Worm (Caenorhabditis elegans): ENCODE data around the gene ugt-13.
"Not testable (repeated sequence)": the region's sequence is repeated elsewhere in the genome, so short reads cannot be mapped to it uniquely, and the experiment has no call there.

ugt-13 gene

DNA sequence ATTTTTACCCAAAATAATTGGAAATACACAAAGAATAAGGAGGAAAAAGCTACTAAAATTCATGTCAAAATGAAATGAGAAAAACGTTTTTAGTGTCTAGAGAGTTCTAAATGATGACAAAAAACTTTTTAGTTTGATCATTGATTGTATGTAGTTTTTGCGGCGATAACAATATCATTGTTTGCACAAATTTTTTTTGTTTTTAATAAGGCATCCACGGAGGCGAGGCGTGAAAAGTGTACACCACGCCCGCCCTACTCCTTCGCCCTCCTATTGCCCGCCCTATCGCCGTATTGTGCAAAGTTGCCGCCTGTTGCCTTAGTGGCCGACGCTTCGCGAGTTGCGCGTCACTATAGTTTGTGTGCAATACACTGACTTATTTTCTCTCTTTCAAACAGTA lies 8.7 kb upstream of the ugt-13 start, which contains the start of gene ugt-10:
TSS of gene ugt-10 (minus strand) at position 101 of the 400 bp plus-strand sequence.
- TF ChIP-seq unc-62 (GFP tag; optimal IDR thresholded peaks at IDR 0.05 in 1 of 2), result peak in 1 of 2 experiments; percentile 75
- TF ChIP-seq unc-62 (tag; optimal IDR thresholded peaks at IDR 0.05), result not testable (repeated sequence)

DNA sequence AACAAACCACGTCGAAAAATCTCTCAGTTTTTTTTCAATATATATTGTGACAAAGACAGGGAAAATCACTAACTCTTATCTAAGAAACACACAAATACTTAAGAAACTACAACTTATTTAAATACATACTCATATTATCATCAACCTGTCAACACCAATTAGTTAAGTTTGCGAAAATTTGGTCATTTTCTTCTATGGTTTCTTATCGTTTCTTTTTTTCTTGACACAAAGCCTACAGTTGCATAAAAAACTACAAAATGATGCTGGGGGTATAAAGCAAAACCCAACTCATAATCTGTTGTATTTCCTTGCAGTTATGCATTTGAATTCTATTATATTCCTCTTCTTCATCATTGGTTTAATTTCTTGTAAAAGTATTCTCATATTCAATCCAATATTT lies 7.6 kb upstream of the ugt-13 start, which contains the start of gene ugt-67:
TSS of gene ugt-67 (plus strand) at position 301 of the 400 bp plus-strand sequence.
- no peak for TF ChIP-seq nhr-25 (tag; optimal IDR thresholded peaks at IDR 0.05; ENCODE audit: borderline replicate concordance, insufficient read depth)
- TF ChIP-seq nhr-28 (tag; optimal IDR thresholded peaks at IDR 0.05), result peak; percentile 7

DNA sequence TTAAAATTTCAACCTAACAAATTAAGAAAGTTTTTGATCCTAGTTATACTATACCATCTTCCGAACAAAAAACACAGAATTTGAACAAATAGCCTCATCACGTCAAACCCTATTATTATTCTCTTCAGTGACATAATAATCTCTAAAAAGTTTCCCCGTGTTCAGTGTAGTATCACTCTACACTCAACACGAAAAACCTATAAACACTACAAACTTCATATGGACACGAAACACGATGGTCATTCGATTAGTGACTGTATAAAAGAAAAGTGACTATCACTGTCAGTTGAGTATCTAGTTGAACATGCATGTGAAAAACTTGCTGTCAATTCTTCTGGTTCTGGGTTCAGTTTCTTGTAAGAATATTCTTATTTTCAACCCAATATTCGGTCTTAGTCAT lies 5.0 kb upstream of the ugt-13 start, which contains the start of gene ugt-8:
TSS of gene ugt-8 (plus strand) at position 235 of the 400 bp plus-strand sequence.
- TF ChIP-seq madf-9 (GFP tag; conservative IDR thresholded peaks at IDR 0.05) (no peak), nhr-28 (tag; optimal IDR thresholded peaks at IDR 0.05) (peak; percentile 100), mdl-1 (tag; optimal IDR thresholded peaks at IDR 0.05) (peak in 1 of 2 experiments; percentile 0), pha-4 (GFP tag; IDR thresholded peaks at IDR 0.05) (no peak), pha-4 (tag; optimal IDR thresholded peaks at IDR 0.05) (no peak)

DNA sequence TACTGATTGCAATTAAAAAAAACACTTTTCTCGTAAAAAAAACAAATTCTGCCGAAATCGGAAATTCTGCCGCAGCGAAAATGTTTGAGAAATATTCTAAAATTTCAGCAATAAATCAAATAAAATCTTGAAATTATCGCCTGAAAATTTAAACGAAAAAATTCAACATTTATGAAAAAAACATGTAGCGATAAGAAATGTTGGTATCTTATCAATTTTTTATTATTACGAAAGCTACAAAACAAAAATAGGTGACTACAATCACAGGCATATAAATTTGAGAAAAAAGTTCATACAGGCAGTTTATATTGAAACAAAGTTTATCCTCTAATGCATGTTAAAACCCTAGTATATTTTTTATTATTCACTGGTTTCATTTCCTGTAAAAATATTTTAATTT lies 2.7 kb upstream of the ugt-13 start, which contains the start of gene ugt-14:
TSS of gene ugt-14 (plus strand) at position 301 of the 400 bp plus-strand sequence.
- peak; percentile 88 for TF ChIP-seq nhr-28 (tag; optimal IDR thresholded peaks at IDR 0.05)
- no peak for TF ChIP-seq duxl-1 (tag; optimal IDR thresholded peaks at IDR 0.05; ENCODE audit: poor library complexity)

DNA sequence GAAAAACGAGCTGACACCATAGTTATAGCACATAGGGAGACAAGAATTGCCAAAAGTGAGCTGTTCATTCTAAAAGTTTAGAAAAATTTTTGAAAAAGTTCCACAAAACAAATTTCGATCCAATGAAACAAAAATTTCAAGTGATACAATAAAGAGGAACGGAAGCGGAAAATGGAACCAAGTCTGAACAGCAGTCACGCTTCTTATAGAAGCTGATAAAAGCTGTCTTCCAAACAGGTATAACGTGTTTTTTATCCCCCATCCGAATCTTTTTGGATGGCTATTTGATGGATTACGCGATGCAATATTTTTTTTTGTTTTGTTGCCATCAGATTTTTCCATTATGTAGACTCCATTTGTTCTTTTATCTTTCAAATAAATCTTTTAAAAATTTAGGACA lies 3.6 kb downstream of the ugt-13 start, which contains the start of gene H23N18.5:
TSS of gene H23N18.5 (minus strand) at position 69 of the 400 bp plus-strand sequence.
- no peak for TF ChIP-seq mep-1 (tag; optimal IDR thresholded peaks at IDR 0.05)
- TF ChIP-seq zip-11 (GFP tag; IDR thresholded peaks at IDR 0.05), result no peak
- TF ChIP-seq mdt-29 (GFP tag; IDR thresholded peaks at IDR 0.05), result no peak
- no peak for TF ChIP-seq daf-16 (GFP tag; optimal IDR thresholded peaks at IDR 0.05)
- TF ChIP-seq daf-16 (tag; optimal IDR thresholded peaks at IDR 0.05), result no peak
- no peak for TF ChIP-seq hif-1 (tag; optimal IDR thresholded peaks at IDR 0.05)
- TF ChIP-seq vab-7 (GFP tag; IDR thresholded peaks at IDR 0.05), result no peak
- TF ChIP-seq mdl-1 (tag; optimal IDR thresholded peaks at IDR 0.05), result peak in 1 of 2 experiments; percentile 33
- peak; percentile 32 for TF ChIP-seq aha-1 (tag)
- TF ChIP-seq nhr-48 (tag; optimal IDR thresholded peaks at IDR 0.05), result peak; percentile 19
- peak; percentile 43 for TF ChIP-seq nhr-28 (tag; optimal IDR thresholded peaks at IDR 0.05)
- peak; percentile 16 for TF ChIP-seq hlh-11 (tag; optimal IDR thresholded peaks at IDR 0.05)
- TF ChIP-seq ceh-44 (GFP tag; IDR thresholded peaks at IDR 0.05), result no peak

DNA sequence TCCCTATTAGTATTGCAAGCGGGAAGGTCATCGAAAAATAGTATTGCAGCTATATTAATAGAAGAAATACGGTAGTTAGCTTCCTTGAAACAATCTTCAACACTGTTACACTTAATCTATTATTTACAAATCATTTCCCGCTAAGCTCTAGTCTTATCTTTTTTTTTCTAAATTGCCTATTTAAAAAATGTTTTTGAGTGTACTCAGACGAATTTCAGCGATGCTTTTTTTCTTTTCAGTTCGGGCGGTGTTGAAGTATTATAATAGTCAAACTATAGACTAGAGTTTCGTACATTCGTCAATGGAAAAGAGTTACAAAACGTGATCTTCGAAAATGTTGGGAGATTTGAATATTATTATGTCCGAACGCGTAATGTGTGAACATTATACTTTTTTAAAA lies 5.2 kb downstream of the ugt-13 start:
- TF ChIP-seq daf-16 (GFP tag; optimal IDR thresholded peaks at IDR 0.05) (no peak), daf-16 (tag; optimal IDR thresholded peaks at IDR 0.05) (no peak), hmg-1.1 (GFP tag; IDR thresholded peaks at IDR 0.05) (no peak), lin-39 (tag; optimal IDR thresholded peaks at IDR 0.05) (no peak), dmd-9 (GFP tag; IDR thresholded peaks at IDR 0.05) (no peak), ceh-44 (GFP tag; IDR thresholded peaks at IDR 0.05) (no peak), ces-1 (GFP tag; optimal IDR thresholded peaks at IDR 0.05) (no peak)

DNA sequence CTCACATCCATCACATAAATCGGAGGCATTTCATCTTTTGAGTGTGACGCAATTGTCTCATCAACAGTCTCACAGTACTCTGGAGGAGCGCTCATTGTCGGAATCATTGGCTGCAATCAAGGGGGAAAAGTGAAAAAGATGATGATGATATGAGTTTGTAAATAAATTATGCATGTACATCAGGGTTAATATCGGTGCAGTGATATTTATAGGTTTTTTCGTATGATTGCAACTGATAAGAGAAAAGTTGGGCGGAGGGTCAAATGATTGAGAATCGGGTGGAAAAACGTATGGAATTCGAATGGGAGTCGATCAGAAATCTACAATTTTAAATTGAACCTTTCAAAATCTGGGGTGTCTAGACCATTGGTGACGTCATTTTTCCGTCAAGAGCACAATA lies 6.2 kb downstream of the ugt-13 start, which contains the start of gene H23N18.6:
TSS of gene H23N18.6 (minus strand) at position 201 of the 400 bp plus-strand sequence.
- TF ChIP-seq lin-38 (GFP tag; IDR thresholded peaks at IDR 0.05) (no peak), ztf-11 (tag; optimal IDR thresholded peaks at IDR 0.05) (no peak), hlh-30 (tag; optimal IDR thresholded peaks at IDR 0.05; ENCODE audit: insufficient read depth) (no peak), Y48G9A.11 (GFP tag; IDR thresholded peaks at IDR 0.05) (no peak), pqm-1 (tag; optimal IDR thresholded peaks at IDR 0.05) (peak; percentile 77), vab-7 (GFP tag; IDR thresholded peaks at IDR 0.05) (no peak), lin-15B (tag; optimal IDR thresholded peaks at IDR 0.05) (no peak), ceh-32 (tag; optimal IDR thresholded peaks at IDR 0.05; ENCODE audit: poor library complexity) (no peak), mxl-2 (GFP tag; conservative IDR thresholded peaks at IDR 0.05) (no peak), unc-39 (tag; optimal IDR thresholded peaks at IDR 0.05) (no peak), aha-1 (tag) (peak; percentile 4), nhr-41 (GFP tag; IDR thresholded peaks at IDR 0.05) (no peak), attf-4 (tag; optimal IDR thresholded peaks at IDR 0.05) (no peak), F44E2.7 (GFP tag; IDR thresholded peaks at IDR 0.05) (no peak), T26A8.4 (GFP tag; IDR thresholded peaks at IDR 0.05) (no peak), saeg-2 (GFP tag; IDR thresholded peaks at IDR 0.05) (no peak), nhr-28 (tag; optimal IDR thresholded peaks at IDR 0.05) (peak; percentile 69), dmd-6 (GFP tag; IDR thresholded peaks at IDR 0.05) (0 out of 2 replicates have a peak, but pooled peaks have one; percentile 9), hmg-1.1 (GFP tag; IDR thresholded peaks at IDR 0.05) (no peak), hlh-11 (tag; optimal IDR thresholded peaks at IDR 0.05) (peak; percentile 28)

Data from whole organism, L4 larva.